Fruit fly (Drosophila melanogaster) whole organism, embryonic: ENCODE measurements around the gene Chrac-16.

Experiments used
- CG10267 ChIP-seq: fragments of 200-800 bp; sonication (Bioruptor generic); optimal IDR thresholded peaks from 2 replicates; lab custom pipeline; 2018; ENCODE audit warnings: missing biosample characterization, mild to moderate bottlenecking, missing genetic modification characterization, moderate library complexity
- CG10565 ChIP-seq: fragments of 200-800 bp; sonication (Bioruptor generic); optimal IDR thresholded peaks from 3 replicates; lab custom pipeline; 2016; ENCODE audit warnings: missing biosample characterization, mild to moderate bottlenecking, missing genetic modification characterization
- CG12071 ChIP-seq: fragments of 200-800 bp; sonication (Bioruptor generic); optimal IDR thresholded peaks from 3 replicates; lab custom pipeline; 2018; ENCODE audit warnings: missing biosample characterization, mild to moderate bottlenecking, missing genetic modification characterization
- CG13894 ChIP-seq: fragments of 200-800 bp; sonication (Bioruptor generic); optimal IDR thresholded peaks from 3 replicates; lab custom pipeline; 2018; ENCODE audit warnings: missing biosample characterization, mild to moderate bottlenecking, missing genetic modification characterization, moderate library complexity
- CG14667 ChIP-seq: fragments of 200-800 bp; sonication (Bioruptor generic); IDR thresholded peaks from 2 replicates; pipeline ENCODE4 v1.3.6; 2022; ENCODE audit warnings: missing biosample characterization, missing genetic modification characterization
- CG14860 ChIP-seq: fragments of 200-800 bp; sonication (Bioruptor generic); IDR thresholded peaks from 3 replicates; pipeline ENCODE4 v1.3.6; 2022; ENCODE audit warnings: missing biosample characterization, missing genetic modification characterization; ENCODE audit not compliant: partially characterized antibody
- CG15269 ChIP-seq: fragments of 200-800 bp; sonication (Bioruptor generic); optimal IDR thresholded peaks from 2 replicates; lab custom pipeline; 2018; ENCODE audit warnings: missing biosample characterization, mild to moderate bottlenecking, missing genetic modification characterization, moderate library complexity
- CG15479 ChIP-seq: fragments of 200-800 bp; sonication (Bioruptor generic); optimal IDR thresholded peaks from 3 replicates; lab custom pipeline; 2019; ENCODE audit warnings: missing biosample characterization, mild to moderate bottlenecking, missing genetic modification characterization, moderate library complexity
- CG17186 ChIP-seq: fragments of 200-800 bp; sonication (Bioruptor generic); optimal IDR thresholded peaks from 3 replicates; lab custom pipeline; 2017; ENCODE audit warnings: missing biosample characterization, missing genetic modification reagents, missing genetic modification characterization
- CG17802 ChIP-seq: fragments of 200-800 bp; sonication (Bioruptor generic); optimal IDR thresholded peaks from 2 replicates; lab custom pipeline; 2018; ENCODE audit warnings: missing biosample characterization, mild to moderate bottlenecking, missing genetic modification characterization, moderate library complexity
- CG2129 ChIP-seq: fragments of 200-800 bp; sonication (Bioruptor generic); IDR thresholded peaks from 2 replicates; pipeline ENCODE4 v1.3.6; 2022; ENCODE audit warnings: missing biosample characterization, missing genetic modification characterization; ENCODE audit not compliant: partially characterized antibody
- CG30020 ChIP-seq: fragments of 200-800 bp; optimal IDR thresholded peaks from 2 replicates; lab custom pipeline; 2019; ENCODE audit warnings: missing biosample characterization, mild to moderate bottlenecking, missing genetic modification characterization, moderate library complexity
- CG34224 ChIP-seq: fragments of 200-800 bp; sonication (Bioruptor generic); IDR thresholded peaks from 3 replicates; pipeline ENCODE4 v1.3.6; 2022; ENCODE audit warnings: missing biosample characterization, missing genetic modification characterization; ENCODE audit not compliant: partially characterized antibody
- CG34376 ChIP-seq: fragments of 200-800 bp; sonication (Bioruptor generic); optimal IDR thresholded peaks from 2 replicates; lab custom pipeline; 2018; ENCODE audit warnings: missing biosample characterization, mild to moderate bottlenecking, missing genetic modification characterization
- CG6654 ChIP-seq: fragments of 200-800 bp; sonication (Bioruptor generic); optimal IDR thresholded peaks from 2 replicates; lab custom pipeline; 2017; ENCODE audit warnings: missing biosample characterization, mild to moderate bottlenecking, missing genetic modification characterization
- CG7271 ChIP-seq: fragments of 200-800 bp; sonication (Bioruptor generic); optimal IDR thresholded peaks from 2 replicates; lab custom pipeline; 2018; ENCODE audit warnings: missing biosample characterization, mild to moderate bottlenecking, missing genetic modification characterization, moderate library complexity
- CG9797 ChIP-seq: fragments of 200-800 bp; sonication (Bioruptor generic); optimal IDR thresholded peaks from 3 replicates; lab custom pipeline; 2018; ENCODE audit warnings: missing biosample characterization, mild to moderate bottlenecking, missing genetic modification characterization
- Dp ChIP-seq: fragments of 200-800 bp; sonication (Bioruptor generic); optimal IDR thresholded peaks from 2 replicates; lab custom pipeline; 2018; ENCODE audit warnings: missing biosample characterization, mild to moderate bottlenecking, missing genetic modification characterization, moderate library complexity
- Ets97D ChIP-seq: fragments of 200-800 bp; sonication (Bioruptor generic); optimal IDR thresholded peaks from 3 replicates; lab custom pipeline; 2016; ENCODE audit warnings: missing biosample characterization, missing genetic modification characterization
- Gsc ChIP-seq: fragments of 200-800 bp; sonication (Bioruptor generic); IDR thresholded peaks from 2 replicates; pipeline ENCODE4 v1.3.6; 2022; ENCODE audit warnings: missing biosample characterization, missing genetic modification characterization
- MESR4 ChIP-seq: fragments of 200-800 bp; sonication (Bioruptor generic); optimal IDR thresholded peaks from 2 replicates; lab custom pipeline; 2018; ENCODE audit warnings: missing biosample characterization, mild to moderate bottlenecking, missing genetic modification characterization, moderate library complexity
- Med ChIP-seq: fragments of 200-800 bp; sonication (Bioruptor generic); peaks from one replicate; lab custom pipeline; 2016; ENCODE audit warnings: missing biosample characterization, missing genetic modification characterization, mild to moderate bottlenecking, inconsistent platforms, moderate library complexity
- Meics ChIP-seq: fragments of 200-800 bp; sonication (Bioruptor generic); optimal IDR thresholded peaks from 2 replicates; lab custom pipeline; 2017; ENCODE audit warnings: missing biosample characterization, mild to moderate bottlenecking, missing genetic modification characterization
- Opbp ChIP-seq: fragments of 200-800 bp; sonication (Bioruptor generic); IDR thresholded peaks from 3 replicates; pipeline ENCODE4 v1.3.6; 2022; ENCODE audit warnings: missing biosample characterization, missing genetic modification characterization; ENCODE audit not compliant: partially characterized antibody
- Sin3A ChIP-seq: fragments of >200 bp; optimal IDR thresholded peaks from 2 replicates; lab custom pipeline; 2018
- YL-1 ChIP-seq: fragments of 200-800 bp; sonication (Bioruptor generic); optimal IDR thresholded peaks from 3 replicates; lab custom pipeline; 2017; ENCODE audit warnings: missing biosample characterization, mild to moderate bottlenecking, missing genetic modification characterization
- bbx ChIP-seq: fragments of 200-800 bp; sonication (Bioruptor generic); IDR thresholded peaks from 2 replicates; pipeline ENCODE4 v1.3.6; 2022; ENCODE audit warnings: missing biosample characterization, missing genetic modification characterization; ENCODE audit not compliant: partially characterized antibody
- bcd ChIP-seq: fragments of 200-800 bp; sonication (Bioruptor generic); optimal IDR thresholded peaks from 2 replicates; lab custom pipeline; 2017; ENCODE audit warnings: missing biosample characterization, mild to moderate bottlenecking, missing genetic modification characterization
- cad ChIP-seq: fragments of >200 bp; optimal IDR thresholded peaks from 2 replicates; lab custom pipeline; 2017; ENCODE audit warnings: missing biosample characterization, missing genetic modification characterization
- dati ChIP-seq: fragments of 200-800 bp; sonication (Bioruptor generic); IDR thresholded peaks from 2 replicates; pipeline ENCODE4 v1.3.6; 2022; ENCODE audit warnings: missing biosample characterization, missing genetic modification characterization
- fru ChIP-seq: fragments of >200 bp; optimal IDR thresholded peaks from 2 replicates; lab custom pipeline; 2017
- gce ChIP-seq: fragments of 200-800 bp; sonication (Bioruptor generic); IDR thresholded peaks from 3 replicates; pipeline ENCODE4 v1.3.6; 2022; ENCODE audit warnings: missing biosample characterization, missing genetic modification characterization
- grau ChIP-seq: fragments of 200-800 bp; optimal IDR thresholded peaks from 3 replicates; lab custom pipeline; 2019; ENCODE audit warnings: missing biosample characterization, mild to moderate bottlenecking, missing genetic modification characterization, moderate library complexity
- lab ChIP-seq: fragments of 200-800 bp; sonication (Bioruptor generic); optimal IDR thresholded peaks from 3 replicates; lab custom pipeline; 2017; ENCODE audit warnings: missing biosample characterization, missing genetic modification characterization, mild to moderate bottlenecking, moderate library complexity, missing genetic modification reagents
- nau ChIP-seq: fragments of 200-800 bp; sonication (Bioruptor generic); optimal IDR thresholded peaks from 3 replicates; lab custom pipeline; 2017; ENCODE audit warnings: missing biosample characterization, mild to moderate bottlenecking, missing genetic modification characterization, missing genetic modification reagents
- nerfin-1 ChIP-seq: fragments of 200-800 bp; sonication (Bioruptor generic); optimal IDR thresholded peaks from 3 replicates; lab custom pipeline; 2019; ENCODE audit warnings: missing biosample characterization, mild to moderate bottlenecking, missing genetic modification characterization, moderate library complexity
- nerfin-2 ChIP-seq: fragments of 200-800 bp; sonication (Bioruptor generic); IDR thresholded peaks from 2 replicates; pipeline ENCODE4 v1.3.6; 2022; ENCODE audit warnings: missing biosample characterization, missing genetic modification characterization; ENCODE audit not compliant: partially characterized antibody
- oc ChIP-seq: fragments of 200-800 bp; sonication (Bioruptor generic); optimal IDR thresholded peaks from 2 replicates; lab custom pipeline; 2018; ENCODE audit warnings: missing biosample characterization, mild to moderate bottlenecking, missing genetic modification characterization, moderate library complexity
- pb ChIP-seq: fragments of 200-800 bp; sonication (Bioruptor generic); optimal IDR thresholded peaks from 3 replicates; lab custom pipeline; 2016; ENCODE audit warnings: missing biosample characterization, missing genetic modification characterization
- phol ChIP-seq: fragments of 200-800 bp; sonication (Bioruptor generic); optimal IDR thresholded peaks from 3 replicates; lab custom pipeline; 2018; ENCODE audit warnings: missing biosample characterization, mild to moderate bottlenecking, missing genetic modification characterization, moderate library complexity
- pzg ChIP-seq: fragments of 200-800 bp; sonication (Bioruptor generic); optimal IDR thresholded peaks from 3 replicates; lab custom pipeline; 2018; ENCODE audit warnings: missing biosample characterization, mild to moderate bottlenecking, missing genetic modification characterization, moderate library complexity
- rib ChIP-seq: fragments of 200-800 bp; sonication (Bioruptor generic); IDR thresholded peaks from 2 replicates; pipeline ENCODE4 v1.3.6; 2022; ENCODE audit warnings: missing biosample characterization, missing genetic modification characterization
- row ChIP-seq: fragments of 200-800 bp; sonication (Bioruptor generic); IDR thresholded peaks from 3 replicates; pipeline ENCODE4 v1.3.6; 2022; ENCODE audit warnings: missing biosample characterization, missing genetic modification characterization
- slbo ChIP-seq: fragments of 200-800 bp; sonication (Bioruptor generic); IDR thresholded peaks from 2 replicates; pipeline ENCODE4 v1.3.6; 2022; ENCODE audit warnings: missing biosample characterization, missing genetic modification characterization
- stwl ChIP-seq: fragments of 200-800 bp; sonication (Bioruptor generic); optimal IDR thresholded peaks from 3 replicates; lab custom pipeline; 2018; ENCODE audit warnings: missing biosample characterization, mild to moderate bottlenecking, missing genetic modification characterization, moderate library complexity
- trem ChIP-seq: fragments of 200-800 bp; optimal IDR thresholded peaks from 3 replicates; lab custom pipeline; 2019; ENCODE audit warnings: missing biosample characterization, mild to moderate bottlenecking, missing genetic modification characterization, moderate library complexity
- vvl ChIP-seq: fragments of 200-800 bp; sonication (Bioruptor generic); IDR thresholded peaks from 2 replicates; pipeline ENCODE4 v1.3.6; 2022; ENCODE audit warnings: missing biosample characterization, missing genetic modification characterization
- wor ChIP-seq: fragments of 200-800 bp; sonication (Bioruptor generic); IDR thresholded peaks from 2 replicates; pipeline ENCODE4 v1.3.6; 2022; ENCODE audit warnings: missing biosample characterization, missing genetic modification characterization

Chrac-16 gene

dm6 chrX:12012149-12013097, 5.3 kb downstream of the Chrac-16 start, which contains the start of the genes CG1492 and regucalcin (continued):
- TF ChIP-seq pzg (GFP tag; lab: Kevin White, UChicago) (peak; percentile 85), stwl (peak; percentile 56), CG14860 (0 out of 3 replicates have a peak, but pooled peaks have one; percentile 36), CG6654 (GFP tag; lab: Kevin White, UChicago) (no peak), Sin3A (lab: Kevin White, UChicago) (peak; percentile 44), grau (tag; lab: Kevin White, UChicago) (no peak), CG15269 (tag; lab: Kevin White, UChicago) (no peak), fru (lab: Kevin White, UChicago) (no peak), CG7271 (tag; lab: Kevin White, UChicago) (no peak), Gsc (GFP tag; lab: Robert Waterston, UW) (no peak), Ets97D (GFP tag; lab: Kevin White, UChicago) (peak; percentile 39), row (GFP tag; lab: Robert Waterston, UW) (peak; percentile 19; the same call in 1 of the 3 replicates), CG13894 (tag; lab: Kevin White, UChicago) (no peak), lab (GFP tag; lab: Kevin White, UChicago) (no peak), CG17802 (tag; lab: Kevin White, UChicago) (no peak), oc (tag; lab: Kevin White, UChicago) (no peak), slbo (GFP tag; lab: Robert Waterston, UW) (no peak), CG15479 (GFP tag; lab: Kevin White, UChicago) (peak; percentile 50), trem (tag; lab: Kevin White, UChicago) (peak; percentile 57), Med (GFP tag; lab: Kevin White, UChicago) (peak; percentile 61), CG34224 (GFP tag; lab: Robert Waterston, UW) (peak; percentile 50; the same call in 1 of the 3 replicates), phol (peak; percentile 28), Opbp (peak; percentile 53; the same call in 1 of the 3 replicates), CG34376 (peak; percentile 7), CG10267 (tag; lab: Kevin White, UChicago) (peak; percentile 57), bcd (no peak), nau (GFP tag; lab: Kevin White, UChicago) (no peak), wor (no peak), gce (GFP tag; lab: Robert Waterston, UW) (no peak), CG17186 (GFP tag; lab: Kevin White, UChicago) (peak; percentile 69), vvl (no peak), Dp (GFP tag; lab: Kevin White, UChicago) (peak; percentile 97), rib (GFP tag; lab: Robert Waterston, UW) (no peak), CG2129 (GFP tag; lab: Robert Waterston, UW) (no peak), bbx (GFP tag; lab: Robert Waterston, UW) (peak; percentile 32; the same call in 1 of the 2 replicates), YL-1 (GFP tag; lab: Kevin White, UChicago) (peak; percentile 22), CG30020 (tag; lab: Kevin White, UChicago) (peak; percentile 13), CG14667 (no peak), MESR4 (GFP tag; lab: Kevin White, UChicago) (peak; percentile 29), cad (no peak), nerfin-2 (GFP tag; lab: Robert Waterston, UW) (0 out of 2 replicates have a peak, but pooled peaks have one; percentile 15), CG10565 (no peak), CG9797 (GFP tag; lab: Kevin White, UChicago) (peak; percentile 22), dati (no peak), pb (GFP tag; lab: Kevin White, UChicago) (no peak), Meics (GFP tag; lab: Kevin White, UChicago) (no peak), nerfin-1 (tag; lab: Kevin White, UChicago) (no peak), CG12071 (GFP tag; lab: Kevin White, UChicago) (no peak)
